Fruit fly (Drosophila melanogaster): ENCODE data around the gene CG32212.

- TF ChIP-seq psq (optimal IDR thresholded peaks at IDR 0.05): no peak
- TF ChIP-seq EcR (GFP tag; optimal IDR thresholded peaks at IDR 0.05): no peak
- no peak for TF ChIP-seq pan (optimal IDR thresholded peaks at IDR 0.05)
- TF ChIP-seq CG8478 (optimal IDR thresholded peaks at IDR 0.05): no peak
Observed at dm6 chr3L:19497623-19498022, 10.3 kb downstream of the CG32212 start, which contains the start of gene CG9449.
